Fruit fly (Drosophila melanogaster): ENCODE measurements around the gene CG33764.

The CG33764 gene

DNA sequence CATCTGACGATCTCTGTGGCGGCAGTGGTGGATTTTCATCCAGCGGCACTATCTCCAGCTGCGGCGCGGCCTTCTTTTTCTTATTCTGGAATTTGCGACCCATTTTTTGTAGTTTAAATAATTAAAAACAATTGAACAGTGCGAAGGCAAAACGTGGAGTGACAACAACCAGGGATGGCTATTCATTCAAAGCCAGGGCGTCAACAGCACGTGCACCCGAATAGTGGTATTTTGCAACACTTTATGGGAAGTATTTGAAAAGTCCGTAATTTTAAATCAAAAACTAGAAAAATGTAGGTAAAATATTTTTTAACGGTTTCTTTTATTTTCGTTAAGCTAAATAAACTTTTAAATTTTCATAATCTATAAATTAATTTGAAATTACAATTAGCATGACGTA lies 15.3 kb upstream of the CG33764 start, which contains the start of gene CG11583 (continued):
- peak; percentile 76 for TF ChIP-seq pzg (GFP tag; optimal IDR thresholded peaks at IDR 0.05)
- no peak for TF ChIP-seq CG15479 (GFP tag; optimal IDR thresholded peaks at IDR 0.05)
- TF ChIP-seq fd64A (GFP tag; optimal IDR thresholded peaks at IDR 0.05), result no peak
- TF ChIP-seq emc (GFP tag; optimal IDR thresholded peaks at IDR 0.05), result no peak
- TF ChIP-seq nerfin-1 (tag; optimal IDR thresholded peaks at IDR 0.05), result no peak
- no peak for TF ChIP-seq CG10209 (GFP tag; optimal IDR thresholded peaks at IDR 0.05)
- no peak for TF ChIP-seq CG7357 (GFP tag; IDR thresholded peaks at IDR 0.05)
- no peak for TF ChIP-seq CG1832 (GFP tag; optimal IDR thresholded peaks at IDR 0.05)
- TF ChIP-seq Hey (tag; optimal IDR thresholded peaks at IDR 0.05), result no peak
- TF ChIP-seq hth (optimal IDR thresholded peaks at IDR 0.05), result no peak
- TF ChIP-seq Hmr (GFP tag; optimal IDR thresholded peaks at IDR 0.05), result no peak
- no peak for TF ChIP-seq pros (GFP tag; optimal IDR thresholded peaks at IDR 0.05)
- no peak for TF ChIP-seq fd102C (GFP tag; optimal IDR thresholded peaks at IDR 0.05)
- TF ChIP-seq twi (tag; optimal IDR thresholded peaks at IDR 0.05), result peak; percentile 30
- no peak for TF ChIP-seq nau (GFP tag; optimal IDR thresholded peaks at IDR 0.05)
- TF ChIP-seq CG6272 (GFP tag; IDR thresholded peaks at IDR 0.05), result no peak
- peak; percentile 24 for TF ChIP-seq CG12942 (GFP tag; optimal IDR thresholded peaks at IDR 0.05)
- no peak for TF ChIP-seq CG4820 (GFP tag; optimal IDR thresholded peaks at IDR 0.05)
- no peak for TF ChIP-seq Sry-β (GFP tag; optimal IDR thresholded peaks at IDR 0.05)
- no peak for TF ChIP-seq Trl (optimal IDR thresholded peaks at IDR 0.05)
- TF ChIP-seq Trl (GFP tag; optimal IDR thresholded peaks at IDR 0.05), result peak; percentile 34
- no peak for TF ChIP-seq Rx (GFP tag; IDR thresholded peaks at IDR 0.05)
- TF ChIP-seq ems (GFP tag; optimal IDR thresholded peaks at IDR 0.05), result peak; percentile 50
- no peak for TF ChIP-seq aop (GFP tag; IDR thresholded peaks at IDR 0.05)
- TF ChIP-seq CG2889 (GFP tag; IDR thresholded peaks at IDR 0.05), result no peak
- TF ChIP-seq yki (optimal IDR thresholded peaks at IDR 0.05), result no peak
- no peak for TF ChIP-seq CG11696 (GFP tag; IDR thresholded peaks at IDR 0.05)
- TF ChIP-seq Opbp (GFP tag; IDR thresholded peaks at IDR 0.05; ENCODE audit: partially characterized antibody), result 0 out of 3 replicates have a peak, but pooled peaks have one; percentile 14
- no peak for TF ChIP-seq CG9437 (GFP tag; optimal IDR thresholded peaks at IDR 0.05)
- TF ChIP-seq CHES-1-like (GFP tag; optimal IDR thresholded peaks at IDR 0.05), result peak; percentile 60
- TF ChIP-seq CG2116 (GFP tag; optimal IDR thresholded peaks at IDR 0.05), result peak; percentile 23
- TF ChIP-seq Hand (GFP tag; optimal IDR thresholded peaks at IDR 0.05), result no peak
- no peak for TF ChIP-seq wdn (GFP tag; IDR thresholded peaks at IDR 0.05)
- TF ChIP-seq sna (GFP tag; IDR thresholded peaks at IDR 0.05; ENCODE audit: partially characterized antibody), result no peak
- no peak for TF ChIP-seq C15 (GFP tag; IDR thresholded peaks at IDR 0.05)
- peak; percentile 40; the same call in 1 of the 2 replicates for TF ChIP-seq Scr (GFP tag; IDR thresholded peaks at IDR 0.05; ENCODE audit: partially characterized antibody)
- no peak for TF ChIP-seq HLHmδ (GFP tag; optimal IDR thresholded peaks at IDR 0.05)
- TF ChIP-seq bigmax (GFP tag; optimal IDR thresholded peaks at IDR 0.05), result no peak
- TF ChIP-seq insv (GFP tag; optimal IDR thresholded peaks at IDR 0.05), result no peak
- no peak for TF ChIP-seq CG17361 (GFP tag; IDR thresholded peaks at IDR 0.05)
- TF ChIP-seq lov (optimal IDR thresholded peaks at IDR 0.05), result no peak
- TF ChIP-seq lov (GFP tag; IDR thresholded peaks at IDR 0.05), result no peak
- TF ChIP-seq CG9817 (tag; optimal IDR thresholded peaks at IDR 0.05), result no peak
- TF ChIP-seq CG12744 (GFP tag; optimal IDR thresholded peaks at IDR 0.05), result peak; percentile 35
- TF ChIP-seq Ptx1 (GFP tag; IDR thresholded peaks at IDR 0.05), result no peak
- no peak for TF ChIP-seq mirr (GFP tag; optimal IDR thresholded peaks at IDR 0.05)
- no peak for TF ChIP-seq CG16863 (GFP tag; optimal IDR thresholded peaks at IDR 0.05)
- TF ChIP-seq ATbp (GFP tag; optimal IDR thresholded peaks at IDR 0.05), result no peak
- TF ChIP-seq CG10462 (GFP tag; optimal IDR thresholded peaks at IDR 0.05), result no peak
- TF ChIP-seq CG17912 (GFP tag; optimal IDR thresholded peaks at IDR 0.05), result no peak
- TF ChIP-seq CG7928 (GFP tag; optimal IDR thresholded peaks at IDR 0.05), result peak; percentile 99
- no peak for TF ChIP-seq gcm2 (GFP tag; optimal IDR thresholded peaks at IDR 0.05)
- TF ChIP-seq bcd (GFP tag; optimal IDR thresholded peaks at IDR 0.05), result peak; percentile 31
